Worm (Caenorhabditis elegans): ENCODE data around the gene D2062.5.

ce11 chrII:2631169-2631568, 8.6 kb downstream of the D2062.5 start, which contains the start of gene D2062.1:
- no peak for TF ChIP-seq pag-3 (tag; optimal IDR thresholded peaks at IDR 0.05; ENCODE audit: borderline replicate concordance)
- TF ChIP-seq tbx-2 (tag; optimal IDR thresholded peaks at IDR 0.05) = no peak
- TF ChIP-seq unc-3 (GFP tag; conservative IDR thresholded peaks at IDR 0.05) = no peak
- no peak for TF ChIP-seq unc-3 (tag; optimal IDR thresholded peaks at IDR 0.05)
- TF ChIP-seq ceh-45 (GFP tag; IDR thresholded peaks at IDR 0.05) = no peak
- no peak for TF ChIP-seq ceh-24 (tag; optimal IDR thresholded peaks at IDR 0.05)
- TF ChIP-seq ceh-18 (tag; optimal IDR thresholded peaks at IDR 0.05) = no peak

Data from whole organism, late embryonic.